Fruit fly (Drosophila melanogaster): ENCODE measurements around the gene CG13473.

The CG13473 gene

DNA sequence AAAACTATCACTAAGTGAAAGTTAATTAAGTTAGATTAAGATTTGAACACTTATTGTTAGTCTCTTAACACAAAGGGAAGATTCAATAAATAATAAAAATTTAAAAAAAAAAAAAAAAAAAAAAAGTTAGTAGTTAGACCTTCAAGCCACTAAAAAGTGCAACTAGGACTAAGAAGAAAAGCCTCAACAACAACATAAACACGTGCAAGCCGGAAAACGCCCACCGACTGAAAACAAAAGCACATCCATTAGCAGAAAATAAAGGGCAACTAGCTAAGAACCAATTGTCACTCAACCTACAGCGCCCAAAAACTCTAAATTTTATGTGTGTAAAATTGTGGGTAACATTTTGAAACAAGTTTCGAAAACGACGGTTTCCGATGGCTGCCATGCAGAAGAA lies at the start of gene CG13473:
Gene CG13473 (plus strand): TSS at position 301 of the 400 bp plus-strand sequence.
- TF ChIP-seq N (GFP tag; optimal IDR thresholded peaks at IDR 0.05) (no peak), pan (optimal IDR thresholded peaks at IDR 0.05) (no peak), lola (GFP tag; optimal IDR thresholded peaks at IDR 0.05) (no peak), Rel (GFP tag; optimal IDR thresholded peaks at IDR 0.05) (no peak), Rel (tag; optimal IDR thresholded peaks at IDR 0.05) (no peak), CrebA (GFP tag; optimal IDR thresholded peaks at IDR 0.05; ENCODE audit: borderline replicate concordance) (no peak), Jra (GFP tag; optimal IDR thresholded peaks at IDR 0.05) (no peak), foxo (GFP tag; optimal IDR thresholded peaks at IDR 0.05) (no peak), Dfd (GFP tag; optimal IDR thresholded peaks at IDR 0.05) (no peak)

DNA sequence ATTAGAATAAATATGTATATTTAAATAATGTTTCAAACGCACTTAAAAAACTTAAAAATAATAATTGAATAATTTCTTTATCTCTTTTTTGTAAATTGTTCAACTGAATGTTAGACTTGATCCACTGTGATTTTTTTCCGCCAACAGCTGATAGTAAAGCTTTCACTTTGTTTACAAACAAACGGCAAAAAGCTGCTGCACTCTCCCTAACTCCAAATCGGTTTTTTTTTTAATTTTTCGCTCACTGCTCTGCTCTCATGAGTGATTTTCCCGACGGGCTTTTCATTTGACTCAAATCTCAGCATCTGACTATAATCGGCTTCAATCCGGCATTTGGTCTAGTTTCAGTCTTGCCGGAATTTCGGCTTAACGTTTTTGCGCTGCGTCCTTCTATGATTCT lies 47.1 kb upstream of the CG13473 start:
- TF ChIP-seq CrebA (GFP tag; optimal IDR thresholded peaks at IDR 0.05; ENCODE audit: borderline replicate concordance) (no peak), Jra (GFP tag; optimal IDR thresholded peaks at IDR 0.05) (no peak), woc (GFP tag; optimal IDR thresholded peaks at IDR 0.05) (no peak), Rel (GFP tag; optimal IDR thresholded peaks at IDR 0.05) (no peak), Rel (tag; optimal IDR thresholded peaks at IDR 0.05) (no peak), pan (optimal IDR thresholded peaks at IDR 0.05) (no peak), lola (GFP tag; optimal IDR thresholded peaks at IDR 0.05) (no peak), Sp1 (GFP tag; optimal IDR thresholded peaks at IDR 0.05) (no peak), sv (GFP tag; optimal IDR thresholded peaks at IDR 0.05) (no peak), Abd-B (GFP tag; optimal IDR thresholded peaks at IDR 0.05) (no peak)

DNA sequence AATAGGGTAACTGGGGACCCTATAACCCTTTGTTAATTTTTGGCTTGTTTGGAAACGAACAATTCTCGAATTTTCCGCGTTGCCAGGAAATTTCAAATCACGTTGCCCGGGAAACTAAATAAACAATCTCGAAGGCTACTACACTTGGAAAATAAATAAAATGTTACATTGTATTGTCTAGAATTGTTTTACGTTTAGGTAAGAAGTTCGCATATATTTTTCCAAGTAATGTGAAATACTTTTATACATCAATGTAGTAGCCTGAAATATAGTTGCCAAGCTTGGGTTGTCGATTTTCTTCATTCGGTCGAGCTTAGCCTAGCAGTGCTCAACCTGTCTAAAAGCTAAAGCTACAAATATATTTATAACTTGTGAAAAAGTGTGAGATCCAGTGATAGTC lies 44.1 kb upstream of the CG13473 start, which contains the start of gene Dnaaf6:
Gene Dnaaf6 (plus strand): TSS at position 301 of the 400 bp plus-strand sequence.
- TF ChIP-seq tai (GFP tag; optimal IDR thresholded peaks at IDR 0.05) (no peak), pan (optimal IDR thresholded peaks at IDR 0.05) (no peak), h (GFP tag; optimal IDR thresholded peaks at IDR 0.05) (no peak), CrebA (GFP tag; optimal IDR thresholded peaks at IDR 0.05; ENCODE audit: borderline replicate concordance) (no peak)

DNA sequence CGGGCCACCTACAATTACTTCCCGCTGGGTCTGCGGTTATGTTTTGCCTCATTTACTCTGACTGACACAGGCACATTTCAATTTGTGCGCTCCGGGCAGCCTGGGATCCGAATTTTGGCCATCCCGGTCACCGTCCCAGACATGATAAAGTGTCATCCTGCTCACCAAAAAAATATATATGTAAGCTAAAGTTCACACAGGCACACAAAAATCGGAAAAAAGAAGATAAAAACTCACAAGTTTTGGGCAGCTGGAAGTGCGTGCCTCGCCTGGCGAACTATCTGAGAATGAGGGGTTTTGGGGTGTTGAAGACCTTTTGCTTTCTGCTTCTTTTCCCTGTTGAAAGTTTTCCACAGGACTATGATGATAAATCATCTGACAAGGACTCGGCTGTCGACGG lies 42.3 kb upstream of the CG13473 start:
- TF ChIP-seq GATAd (GFP tag; optimal IDR thresholded peaks at IDR 0.05) (no peak), CG9705 (GFP tag; optimal IDR thresholded peaks at IDR 0.05) (no peak), CrebA (GFP tag; optimal IDR thresholded peaks at IDR 0.05; ENCODE audit: borderline replicate concordance) (no peak), dsf (GFP tag; optimal IDR thresholded peaks at IDR 0.05; ENCODE audit: borderline replicate concordance) (no peak), psq (GFP tag; optimal IDR thresholded peaks at IDR 0.05) (no peak), foxo (GFP tag; optimal IDR thresholded peaks at IDR 0.05) (no peak), Vsx2 (GFP tag; optimal IDR thresholded peaks at IDR 0.05; ENCODE audit: partially characterized antibody) (no peak), br (GFP tag; optimal IDR thresholded peaks at IDR 0.05) (no peak)

DNA sequence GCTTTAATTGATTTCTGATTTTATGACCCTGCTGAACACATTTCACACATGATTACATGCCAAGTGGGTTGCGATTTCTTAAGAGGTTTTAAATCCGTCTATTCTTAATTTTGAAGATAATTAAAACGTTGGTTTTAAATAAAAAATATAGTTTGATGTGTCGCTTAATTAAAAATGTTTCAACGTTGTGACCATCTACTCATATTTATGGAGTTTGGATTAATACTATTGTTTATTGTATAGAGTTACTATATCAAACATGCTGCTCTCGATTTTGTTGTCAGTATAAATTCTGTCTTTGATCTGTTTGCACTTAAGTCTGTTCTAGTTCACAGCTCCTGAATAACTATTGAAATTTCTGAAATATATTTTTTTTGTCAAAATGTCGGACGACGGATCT lies 37.5 kb upstream of the CG13473 start, which contains the start of gene gdrd:
Gene gdrd (plus strand): TSS at position 301 of the 400 bp plus-strand sequence.
- TF ChIP-seq Vsx2 (GFP tag; optimal IDR thresholded peaks at IDR 0.05; ENCODE audit: partially characterized antibody) (no peak), Sp1 (GFP tag; optimal IDR thresholded peaks at IDR 0.05) (no peak), Hr83 (GFP tag; optimal IDR thresholded peaks at IDR 0.05; ENCODE audit: poor library complexity, severe bottlenecking) (no peak), Mio (GFP tag; optimal IDR thresholded peaks at IDR 0.05) (no peak), woc (GFP tag; optimal IDR thresholded peaks at IDR 0.05) (no peak), fru (GFP tag; optimal IDR thresholded peaks at IDR 0.05) (no peak), usp (GFP tag; optimal IDR thresholded peaks at IDR 0.05) (no peak)

DNA sequence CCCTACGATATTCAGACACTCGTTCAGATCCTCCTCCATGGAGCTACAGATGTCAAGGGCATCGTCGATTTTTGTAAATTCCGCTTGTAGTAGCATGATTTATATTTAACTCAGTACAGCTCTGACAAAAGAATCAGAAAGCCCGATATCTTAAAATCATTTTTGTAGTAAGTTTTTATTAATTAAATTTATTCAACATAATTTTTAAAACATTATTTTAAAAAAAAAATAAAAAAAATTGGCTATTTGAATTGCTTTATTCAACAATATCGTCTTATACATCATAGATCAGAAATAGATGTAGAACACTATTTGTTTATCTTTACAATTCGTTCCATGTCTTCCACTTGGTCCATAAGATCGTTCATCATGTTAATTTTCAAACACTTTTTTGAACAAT lies 31.6 kb upstream of the CG13473 start, which contains the start of gene CG13474:
Gene CG13474 (minus strand): TSS at position 101 of the 400 bp plus-strand sequence.
- TF ChIP-seq Hr78 (GFP tag; optimal IDR thresholded peaks at IDR 0.05) (no peak), sage (GFP tag; optimal IDR thresholded peaks at IDR 0.05) (no peak), fru (GFP tag; optimal IDR thresholded peaks at IDR 0.05) (no peak), woc (GFP tag; optimal IDR thresholded peaks at IDR 0.05) (no peak), ey (GFP tag; optimal IDR thresholded peaks at IDR 0.05) (no peak), Jra (GFP tag; optimal IDR thresholded peaks at IDR 0.05) (no peak), foxo (GFP tag; optimal IDR thresholded peaks at IDR 0.05) (no peak), Mio (GFP tag; optimal IDR thresholded peaks at IDR 0.05) (no peak), dsf (GFP tag; optimal IDR thresholded peaks at IDR 0.05; ENCODE audit: borderline replicate concordance) (no peak), GATAd (GFP tag; optimal IDR thresholded peaks at IDR 0.05) (no peak), pan (optimal IDR thresholded peaks at IDR 0.05) (no peak), CrebA (GFP tag; optimal IDR thresholded peaks at IDR 0.05; ENCODE audit: borderline replicate concordance) (no peak), br (GFP tag; optimal IDR thresholded peaks at IDR 0.05) (no peak), HLH106 (tag; optimal IDR thresholded peaks at IDR 0.05) (no peak), Dif (GFP tag; optimal IDR thresholded peaks at IDR 0.05; ENCODE audit: partially characterized antibody) (no peak)

Data from whole organism, wandering third instar larva.